Fruit fly (Drosophila melanogaster) whole organism, embryonic: Measurements from ENCODE around the gene gNacalpha.
A peak's percentile ranks its signal among the peaks of the same experiment; 100 is the strongest.

ENCODE experiments used
- Adf1 ChIP-seq: fragments of 200-800 bp; sonication (Bioruptor generic); IDR thresholded peaks from 2 replicates; pipeline ENCODE4 v1.3.6; 2022; ENCODE audit warnings: missing biosample characterization, missing genetic modification characterization
- Awh ChIP-seq: fragments of 200-800 bp; sonication (Bioruptor generic); IDR thresholded peaks from 2 replicates; pipeline ENCODE4, ENCODE4 v1.3.6; 2022; ENCODE audit warnings: missing biosample characterization, missing genetic modification characterization
- C15 ChIP-seq: fragments of 200-800 bp; sonication (Bioruptor generic); IDR thresholded peaks from 3 replicates; pipeline ENCODE4 v1.3.6; 2022; ENCODE audit warnings: missing biosample characterization, missing genetic modification characterization
- CG13287 ChIP-seq: fragments of 200-800 bp; sonication (Bioruptor generic); IDR thresholded peaks from 2 replicates; pipeline ENCODE4 v1.3.6; 2022; ENCODE audit warnings: missing biosample characterization, missing genetic modification characterization; ENCODE audit not compliant: partially characterized antibody
- CG14014 ChIP-seq: fragments of 200-800 bp; sonication (Bioruptor generic); IDR thresholded peaks from 2 replicates; pipeline ENCODE4 v1.3.6; 2022; ENCODE audit warnings: missing biosample characterization, missing genetic modification characterization
- CG14441 ChIP-seq: fragments of 200-800 bp; sonication (Bioruptor generic); IDR thresholded peaks from 2 replicates; pipeline ENCODE4 v1.3.6; 2022; ENCODE audit warnings: missing biosample characterization, missing genetic modification characterization
- CG15479 ChIP-seq: fragments of 200-800 bp; sonication (Bioruptor generic); optimal IDR thresholded peaks from 3 replicates; lab custom pipeline; 2019; ENCODE audit warnings: missing biosample characterization, mild to moderate bottlenecking, missing genetic modification characterization, moderate library complexity
- CG16813 ChIP-seq: fragments of 200-800 bp; sonication (Bioruptor generic); IDR thresholded peaks from 3 replicates; pipeline ENCODE4 v1.3.6; 2022; ENCODE audit warnings: missing biosample characterization, missing genetic modification characterization; ENCODE audit not compliant: partially characterized antibody
- CG2202 ChIP-seq: fragments of 200-800 bp; sonication (Bioruptor generic); optimal IDR thresholded peaks from 2 replicates; lab custom pipeline; 2018; ENCODE audit warnings: missing biosample characterization, mild to moderate bottlenecking, missing genetic modification characterization
- CG30431 ChIP-seq: fragments of 200-800 bp; sonication (Bioruptor generic); optimal IDR thresholded peaks from 2 replicates; lab custom pipeline; 2017; ENCODE audit warnings: missing biosample characterization, missing genetic modification characterization
- CG32532 ChIP-seq: fragments of 200-800 bp; sonication (Bioruptor generic); IDR thresholded peaks from 2 replicates; pipeline ENCODE4 v1.3.6; 2022; ENCODE audit warnings: missing biosample characterization, missing genetic modification characterization
- CG8924 ChIP-seq: fragments of 200-800 bp; optimal IDR thresholded peaks from 3 replicates; lab custom pipeline; 2019; ENCODE audit warnings: missing biosample characterization, mild to moderate bottlenecking, missing genetic modification characterization, moderate library complexity
- CG9215 ChIP-seq: fragments of 200-800 bp; sonication (Bioruptor generic); IDR thresholded peaks from 2 replicates; pipeline ENCODE4 v1.3.6; 2022; ENCODE audit warnings: missing biosample characterization, missing genetic modification characterization
- CG9932 ChIP-seq: fragments of 200-800 bp; sonication (Bioruptor generic); IDR thresholded peaks from 2 replicates; pipeline ENCODE4 v1.3.6; 2022; ENCODE audit warnings: missing biosample characterization, missing genetic modification characterization
- CrebB ChIP-seq: fragments of 200-800 bp; sonication (Bioruptor generic); optimal IDR thresholded peaks from 3 replicates; lab custom pipeline; 2018; ENCODE audit warnings: missing biosample characterization, mild to moderate bottlenecking, missing genetic modification characterization
- Deaf1 ChIP-seq: fragments of 200-800 bp; optimal IDR thresholded peaks from 3 replicates; lab custom pipeline; 2019; ENCODE audit warnings: missing biosample characterization, mild to moderate bottlenecking, missing genetic modification characterization, moderate library complexity
- Doc3 ChIP-seq: fragments of 200-800 bp; sonication (Bioruptor generic); IDR thresholded peaks from 3 replicates; pipeline ENCODE4 v1.3.6; 2022; ENCODE audit warnings: missing biosample characterization, missing genetic modification characterization; ENCODE audit not compliant: partially characterized antibody
- E2f2 ChIP-seq: fragments of 200-800 bp; sonication (Bioruptor generic); IDR thresholded peaks from 2 replicates; pipeline ENCODE4 v1.3.6; 2022; ENCODE audit warnings: missing biosample characterization, missing genetic modification characterization
- Ets65A ChIP-seq: fragments of 200-800 bp; sonication (Bioruptor generic); peaks from one replicate; lab custom pipeline; 2016; ENCODE audit warnings: missing biosample characterization, missing genetic modification characterization
- Gug ChIP-seq: fragments of 200-800 bp; sonication (Bioruptor generic); IDR thresholded peaks from 4 replicates; pipeline ENCODE4 v1.3.6; 2022; ENCODE audit warnings: missing biosample characterization, missing genetic modification characterization
- Hmx ChIP-seq: fragments of 200-800 bp; sonication (Bioruptor generic); optimal IDR thresholded peaks from 2 replicates; lab custom pipeline; 2016; ENCODE audit warnings: missing biosample characterization, missing genetic modification characterization
- Hr3 ChIP-seq: fragments of 200-800 bp; sonication (Bioruptor generic); optimal IDR thresholded peaks from 3 replicates; lab custom pipeline; 2016; ENCODE audit warnings: missing biosample characterization, missing genetic modification characterization
- Med ChIP-seq: fragments of 200-800 bp; sonication (Bioruptor generic); peaks from one replicate; lab custom pipeline; 2016; ENCODE audit warnings: missing biosample characterization, missing genetic modification characterization, mild to moderate bottlenecking, inconsistent platforms, moderate library complexity
- Mrtf ChIP-seq: fragments of 200-800 bp; sonication (Bioruptor generic); IDR thresholded peaks from 3 replicates; pipeline ENCODE4 v1.3.6; 2022; ENCODE audit warnings: missing biosample characterization, missing genetic modification characterization
- Ptx1 ChIP-seq: fragments of 200-800 bp; sonication (Bioruptor generic); IDR thresholded peaks from 2 replicates; pipeline ENCODE4 v1.3.6; 2022; ENCODE audit warnings: missing biosample characterization, missing genetic modification characterization
- Taf1 ChIP-seq: fragments of 200-800 bp; sonication (Bioruptor generic); IDR thresholded peaks from 2 replicates; pipeline ENCODE4 v1.3.6; 2022; ENCODE audit warnings: missing biosample characterization, missing genetic modification characterization
- Trl ChIP-seq, 3 experiments: fragments of >200 bp in 2 of 3; fragments of 200-800 bp in 1 of 3; sonication (Bioruptor generic) in 1 of 3; optimal IDR thresholded peaks; 2 replicates in 1 of 3; 3 replicates in 2 of 3; lab custom pipeline; 2016 to 2017; ENCODE audit warnings: missing biosample characterization in 1 of 3, missing genetic modification characterization in 1 of 3
- ara ChIP-seq: fragments of 200-800 bp; sonication (Bioruptor generic); IDR thresholded peaks from 2 replicates; pipeline ENCODE4 v1.3.6; 2022; ENCODE audit warnings: missing biosample characterization, missing genetic modification characterization
- chinmo ChIP-seq: fragments of 200-800 bp; sonication (Bioruptor generic); IDR thresholded peaks from 4 replicates; pipeline ENCODE4 v1.3.6; 2022; ENCODE audit warnings: missing biosample characterization, missing genetic modification characterization; ENCODE audit not compliant: partially characterized antibody
- ci ChIP-seq: fragments of 200-800 bp; sonication (Bioruptor generic); IDR thresholded peaks from 3 replicates; pipeline ENCODE4 v1.3.6; 2022; ENCODE audit warnings: missing biosample characterization, missing genetic modification characterization
- dpn ChIP-seq, 2 experiments: fragments of 200-800 bp; sonication (Bioruptor generic); optimal IDR thresholded peaks; 3 replicates each; lab custom pipeline; 2016; ENCODE audit warnings: missing biosample characterization in 2 of 2, missing genetic modification characterization in 2 of 2
- ewg ChIP-seq: fragments of 200-800 bp; sonication (Bioruptor generic); optimal IDR thresholded peaks from 3 replicates; lab custom pipeline; 2017; ENCODE audit warnings: mild to moderate bottlenecking, missing biosample characterization, missing genetic modification reagents, missing genetic modification characterization
- lab ChIP-seq: fragments of 200-800 bp; sonication (Bioruptor generic); optimal IDR thresholded peaks from 3 replicates; lab custom pipeline; 2017; ENCODE audit warnings: missing biosample characterization, missing genetic modification characterization, mild to moderate bottlenecking, moderate library complexity, missing genetic modification reagents
- nmo ChIP-seq: fragments of 200-800 bp; sonication (Bioruptor generic); optimal IDR thresholded peaks from 2 replicates; lab custom pipeline; 2018; ENCODE audit warnings: missing biosample characterization, mild to moderate bottlenecking, missing genetic modification characterization, moderate library complexity
- scrt ChIP-seq: fragments of 200-800 bp; sonication (Bioruptor generic); optimal IDR thresholded peaks from 2 replicates; lab custom pipeline; 2018; ENCODE audit warnings: missing biosample characterization, mild to moderate bottlenecking, missing genetic modification characterization, moderate library complexity
- sisA ChIP-seq: fragments of 200-800 bp; sonication (Bioruptor generic); IDR thresholded peaks from 2 replicates; pipeline ENCODE4 v1.3.6; 2022; ENCODE audit warnings: missing biosample characterization, missing genetic modification characterization
- sr ChIP-seq: fragments of 200-800 bp; sonication (Bioruptor generic); IDR thresholded peaks from 3 replicates; pipeline ENCODE4 v1.3.6; 2022; ENCODE audit warnings: missing biosample characterization, missing genetic modification characterization
- stc ChIP-seq: fragments of 200-800 bp; sonication (Bioruptor generic); IDR thresholded peaks from 2 replicates; pipeline ENCODE4 v1.3.6; 2022; ENCODE audit warnings: missing biosample characterization, missing genetic modification characterization
- vfl ChIP-seq: fragments of 200-800 bp; sonication (Bioruptor generic); optimal IDR thresholded peaks from 2 replicates; lab custom pipeline; 2016; ENCODE audit warnings: missing biosample characterization, missing genetic modification characterization
- z ChIP-seq: fragments of 200-800 bp; sonication (Bioruptor generic); IDR thresholded peaks from 3 replicates; pipeline ENCODE4 v1.3.6; 2022; ENCODE audit warnings: missing biosample characterization, missing genetic modification characterization

Gene gNacalpha

DNA sequence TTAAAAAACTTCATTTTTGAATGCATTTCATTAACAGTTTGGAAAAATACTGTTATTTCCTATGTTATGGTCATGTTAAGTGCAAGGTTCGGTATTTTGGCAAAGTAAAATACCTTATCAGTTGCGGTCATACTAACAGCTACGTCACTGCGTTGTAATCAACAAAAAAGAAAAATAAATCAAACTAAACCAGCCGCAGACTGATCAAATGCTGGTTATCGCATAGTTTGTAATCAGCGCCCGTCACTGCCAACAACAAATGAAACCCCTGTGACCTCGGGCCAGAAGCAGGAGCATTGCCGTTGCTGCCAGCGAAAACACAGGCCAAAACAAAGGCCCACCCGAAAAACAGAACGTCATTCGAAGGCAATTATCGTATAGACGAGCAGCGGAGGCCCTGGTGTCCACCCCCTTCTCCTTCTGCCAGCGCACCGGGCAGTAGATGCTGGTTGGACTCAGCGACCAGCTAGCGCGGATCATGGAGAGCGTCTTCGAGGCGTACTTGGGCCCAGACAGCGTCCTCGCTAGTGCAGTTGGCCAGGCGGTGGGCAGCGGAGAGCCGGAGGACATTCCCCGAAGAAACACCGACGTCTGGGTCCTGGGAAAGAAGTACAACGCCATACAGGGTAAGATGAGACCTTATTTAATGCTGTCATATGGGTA lies 43.9 kb downstream of the gNacalpha start, which contains the start of gene Atg4a (continued):
- no peak for TF ChIP-seq nmo (GFP tag; lab: Kevin White, UChicago)
- no peak for TF ChIP-seq Mrtf (GFP tag; lab: Robert Waterston, UW)
- TF ChIP-seq, all 482 proteins: peak for 22

dm6 chr2L:1082668-1083067 lies 45.6 kb downstream of the gNacalpha start:
- no peak for TF ChIP-seq ci (GFP tag; lab: Robert Waterston, UW)
- peak; percentile 93 for TF ChIP-seq z
- peak; percentile 85 for TF ChIP-seq Adf1 (GFP tag; lab: Robert Waterston, UW)
- peak; percentile 34 to 60 for TF ChIP-seq Trl (optimal IDR thresholded peaks at IDR 0.05; lab: Kevin White, UChicago)
- TF ChIP-seq Trl (GFP tag; optimal IDR thresholded peaks at IDR 0.05; lab: Kevin White, UChicago), result no peak
- TF ChIP-seq ewg (GFP tag; lab: Kevin White, UChicago), result peak; percentile 87
- TF ChIP-seq C15 (GFP tag; lab: Robert Waterston, UW), result no peak
- no peak for TF ChIP-seq CG9215 (GFP tag; lab: Robert Waterston, UW)
- TF ChIP-seq vfl (GFP tag; lab: Kevin White, UChicago), result no peak
- no peak for TF ChIP-seq CG8924
- no peak for TF ChIP-seq lab (GFP tag; lab: Kevin White, UChicago)
- TF ChIP-seq CG16813 (GFP tag; lab: Robert Waterston, UW), result no peak
- no peak for TF ChIP-seq CG2202 (tag; lab: Kevin White, UChicago)
- TF ChIP-seq Taf1 (GFP tag; lab: Robert Waterston, UW), result no peak
- 0 out of 3 replicates have a peak, but pooled peaks have one; percentile 4 for TF ChIP-seq sr
- no peak for TF ChIP-seq Hmx (GFP tag; lab: Kevin White, UChicago)
- TF ChIP-seq scrt, result peak; percentile 20
- peak; percentile 29; the same call in 1 of the 2 replicates for TF ChIP-seq CG13287 (GFP tag; lab: Robert Waterston, UW)
- no peak for TF ChIP-seq dpn (GFP tag; optimal IDR thresholded peaks at IDR 0.05; lab: Kevin White, UChicago)
- TF ChIP-seq Deaf1 (tag; lab: Kevin White, UChicago), result peak; percentile 68
- 0 out of 4 replicates have a peak, but pooled peaks have one; percentile 62 for TF ChIP-seq chinmo
- no peak for TF ChIP-seq stc
- TF ChIP-seq E2f2 (GFP tag; lab: Robert Waterston, UW), result peak; percentile 11; the same call in 1 of the 2 replicates
- 0 out of 3 replicates have a peak, but pooled peaks have one; percentile 10 for TF ChIP-seq Doc3 (GFP tag; lab: Robert Waterston, UW)
- TF ChIP-seq CrebB, result no peak
- 0 out of 2 replicates have a peak, but pooled peaks have one; percentile 9 for TF ChIP-seq CG14014 (GFP tag; lab: Robert Waterston, UW)
- TF ChIP-seq ara, result no peak

- TF ChIP-seq Gug, result 0 out of 4 replicates have a peak, but pooled peaks have one; percentile 1
- TF ChIP-seq Awh (GFP tag; lab: Robert Waterston, UW), result no peak
- TF ChIP-seq Ets65A (GFP tag; lab: Kevin White, UChicago), result peak; percentile 78
- TF ChIP-seq CG9932 (GFP tag; lab: Robert Waterston, UW), result 0 out of 2 replicates have a peak, but pooled peaks have one; percentile 12
- TF ChIP-seq CG14441 (GFP tag; lab: Robert Waterston, UW), result peak; percentile 6; the same call in 1 of the 2 replicates
- TF ChIP-seq Med (GFP tag; lab: Kevin White, UChicago), result peak; percentile 77
- 0 out of 2 replicates have a peak, but pooled peaks have one; percentile 22 for TF ChIP-seq CG32532 (GFP tag; lab: Robert Waterston, UW)
- no peak for TF ChIP-seq Ptx1 (GFP tag; lab: Robert Waterston, UW)
- peak; percentile 22 for TF ChIP-seq CG15479 (GFP tag; lab: Kevin White, UChicago)
- no peak for TF ChIP-seq Hr3 (GFP tag; lab: Kevin White, UChicago)
- 0 out of 2 replicates have a peak, but pooled peaks have one; percentile 28 for TF ChIP-seq sisA (GFP tag; lab: Robert Waterston, UW)
- TF ChIP-seq CG30431 (GFP tag; lab: Kevin White, UChicago), result peak; percentile 6
Observed at dm6 chr2L:1086312-1086906, 49.4 kb downstream of the gNacalpha start.
